Fruit fly (Drosophila melanogaster): ENCODE measurements around the gene Kap-alpha3.
A peak's percentile ranks its signal among the peaks of the same experiment; 100 is the strongest.

Kap-alpha3 gene

DNA sequence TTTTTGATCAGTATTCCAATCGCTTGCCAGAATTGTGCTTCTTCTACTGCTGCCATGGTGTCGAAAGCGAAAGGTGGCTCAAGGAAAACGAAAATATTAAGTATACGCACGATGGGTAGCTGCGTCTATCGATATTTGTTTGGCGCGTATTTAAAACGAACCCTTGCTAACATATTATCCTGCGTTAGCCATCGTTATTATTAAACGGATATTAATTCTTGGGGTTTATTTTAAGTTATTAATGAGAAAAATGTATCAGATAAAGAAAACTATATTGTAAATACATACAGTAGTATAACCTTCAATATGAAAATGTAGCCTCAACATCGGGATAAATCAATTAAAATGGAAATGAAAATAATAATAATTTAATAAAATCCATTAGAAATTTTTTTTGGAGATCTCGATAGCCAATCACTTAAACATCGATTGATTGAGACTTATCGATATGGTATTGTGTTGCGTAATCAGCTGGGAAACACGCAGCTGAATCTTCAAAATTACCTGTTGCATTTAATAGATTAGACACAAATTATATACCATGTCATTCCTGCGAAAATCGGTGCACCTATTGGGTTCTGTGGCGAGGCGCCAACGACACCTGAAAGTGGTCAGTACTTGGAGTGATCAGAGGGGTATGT lies 22.1 kb downstream of the Kap-alpha3 start, which contains the start of the genes CG9386 and BckdhA (continued):
- TF ChIP-seq ERR (GFP tag; optimal IDR thresholded peaks at IDR 0.05) (no peak), fd96Cb (tag; optimal IDR thresholded peaks at IDR 0.05) (peak; percentile 31), Lhr (GFP tag; optimal IDR thresholded peaks at IDR 0.05) (no peak), jumu (GFP tag; optimal IDR thresholded peaks at IDR 0.05) (peak; percentile 30), CG8388 (GFP tag; optimal IDR thresholded peaks at IDR 0.05) (peak; percentile 5), tap (tag; optimal IDR thresholded peaks at IDR 0.05) (no peak), tll (GFP tag; optimal IDR thresholded peaks at IDR 0.05) (no peak), Six4 (GFP tag; optimal IDR thresholded peaks at IDR 0.05) (no peak), CG1024 (GFP tag; IDR thresholded peaks at IDR 0.05) (no peak), onecut (GFP tag; IDR thresholded peaks at IDR 0.05) (peak; percentile 31; the same call in 1 of the 2 replicates), CG2120 (GFP tag; optimal IDR thresholded peaks at IDR 0.05) (peak; percentile 81), Gug (GFP tag; IDR thresholded peaks at IDR 0.05) (peak; percentile 61; the same call in 2 of the 4 replicates), CG32532 (GFP tag; IDR thresholded peaks at IDR 0.05) (peak; percentile 62), bigmax (GFP tag; optimal IDR thresholded peaks at IDR 0.05) (no peak), Ada2b (GFP tag; IDR thresholded peaks at IDR 0.05) (peak; percentile 43; the same call in 1 of the 2 replicates), pfk (GFP tag; optimal IDR thresholded peaks at IDR 0.05) (no peak), Abd-B (GFP tag; optimal IDR thresholded peaks at IDR 0.05) (no peak), grn (GFP tag; optimal IDR thresholded peaks at IDR 0.05) (peak; percentile 57), zen (tag; optimal IDR thresholded peaks at IDR 0.05) (peak; percentile 5), CG8924 (tag; optimal IDR thresholded peaks at IDR 0.05) (peak; percentile 54), lov (optimal IDR thresholded peaks at IDR 0.05) (no peak), lov (GFP tag; IDR thresholded peaks at IDR 0.05) (no peak), CG11723 (GFP tag; optimal IDR thresholded peaks at IDR 0.05) (peak; percentile 33), CG11695 (GFP tag; IDR thresholded peaks at IDR 0.05) (no peak), CG16863 (GFP tag; optimal IDR thresholded peaks at IDR 0.05) (peak; percentile 5), Dip2 (GFP tag; IDR thresholded peaks at IDR 0.05) (no peak), CG1647 (GFP tag; optimal IDR thresholded peaks at IDR 0.05) (peak; percentile 55), Dbx (GFP tag; IDR thresholded peaks at IDR 0.05) (peak; percentile 53; the same call in 2 of the 3 replicates), Meics (GFP tag; optimal IDR thresholded peaks at IDR 0.05) (peak; percentile 67), slbo (GFP tag; IDR thresholded peaks at IDR 0.05) (peak; percentile 71), pnt (GFP tag; optimal IDR thresholded peaks at IDR 0.05) (peak; percentile 34), eve (GFP tag; optimal IDR thresholded peaks at IDR 0.05) (no peak), CG31388 (GFP tag; optimal IDR thresholded peaks at IDR 0.05) (no peak), CG17385 (GFP tag; optimal IDR thresholded peaks at IDR 0.05) (peak; percentile 93), Atf-2 (GFP tag; optimal IDR thresholded peaks at IDR 0.05) (peak; percentile 13), Oli (tag; optimal IDR thresholded peaks at IDR 0.05) (peak; percentile 21), MTF-1 (GFP tag; optimal IDR thresholded peaks at IDR 0.05; ENCODE audit: borderline replicate concordance) (no peak), pzg (GFP tag; optimal IDR thresholded peaks at IDR 0.05) (peak; percentile 55), Dref (GFP tag; IDR thresholded peaks at IDR 0.05) (peak; percentile 70), Max (GFP tag; optimal IDR thresholded peaks at IDR 0.05) (peak; percentile 60), CG4282 (GFP tag; optimal IDR thresholded peaks at IDR 0.05) (no peak), odd (GFP tag; optimal IDR thresholded peaks at IDR 0.05) (peak; percentile 48), HmgZ (tag; optimal IDR thresholded peaks at IDR 0.05) (peak; percentile 21), Dip3 (GFP tag; optimal IDR thresholded peaks at IDR 0.05) (peak; percentile 63), BEAF-32 (GFP tag; optimal IDR thresholded peaks at IDR 0.05) (peak; percentile 84), kay (GFP tag; optimal IDR thresholded peaks at IDR 0.05) (peak; percentile 11), CG17186 (GFP tag; optimal IDR thresholded peaks at IDR 0.05) (peak; percentile 52), danr (GFP tag; IDR thresholded peaks at IDR 0.05) (no peak), cas (GFP tag; IDR thresholded peaks at IDR 0.05) (no peak), CG33557 (GFP tag; optimal IDR thresholded peaks at IDR 0.05) (peak; percentile 10)

Data from whole organism, embryonic.